Worm (Caenorhabditis elegans) whole organism, L4 larva: ENCODE measurements around the gene hda-6.
"Not testable (repeated sequence)": the region's sequence is repeated elsewhere in the genome, so short reads cannot be mapped to it uniquely, and the experiment has no call there.

Source experiments
- F10B5.3 ChIP-seq: sonication (generic microtip); optimal IDR thresholded peaks from 2 replicates; lab custom pipeline; 2016; ENCODE audit warnings: mild to moderate bottlenecking, missing genetic modification characterization, missing compliant biosample characterization
- F26F4.8 ChIP-seq: fragments of 200-800 bp; sonication (Bioruptor generic); conservative IDR thresholded peaks from 2 replicates; pipeline ENCODE4 v1.3.6; 2022; ENCODE audit warnings: missing genetic modification characterization, missing compliant biosample characterization
- F44E2.7 ChIP-seq: fragments of 200-800 bp; sonication (Bioruptor generic); IDR thresholded peaks from 2 replicates; pipeline ENCODE4 v2.1.2; 2022; ENCODE audit warnings: missing genetic modification characterization, missing compliant biosample characterization
- F49E8.2 ChIP-seq: sonication (generic microtip); optimal IDR thresholded peaks from 2 replicates; lab custom pipeline; 2016; ENCODE audit warnings: missing compliant biosample characterization, mild to moderate bottlenecking, missing genetic modification characterization, borderline replicate concordance
- R02D3.7 ChIP-seq: fragments of 150-350 bp; sonication (generic microtip); optimal IDR thresholded peaks from 3 replicates; lab custom pipeline; 2014; ENCODE audit warnings: missing biosample characterization, missing genetic modification characterization
- T26A8.4 ChIP-seq: fragments of 200-800 bp; sonication (Bioruptor generic); IDR thresholded peaks from 2 replicates; pipeline ENCODE4 v1.3.6; 2022; ENCODE audit warnings: missing genetic modification characterization, missing compliant biosample characterization
- Y105C5A.15 ChIP-seq: fragments of 200-800 bp; sonication (Bioruptor generic); IDR thresholded peaks from 2 replicates; pipeline ENCODE4 v1.3.6; 2022; ENCODE audit warnings: missing genetic modification characterization, missing compliant biosample characterization
- Y48G9A.11 ChIP-seq: fragments of 200-800 bp; sonication (Bioruptor generic); IDR thresholded peaks from 2 replicates; pipeline ENCODE4 v1.3.6; 2022; ENCODE audit warnings: missing genetic modification reagents, missing genetic modification characterization, missing compliant biosample characterization
- Y5F2A.4 ChIP-seq: fragments of 200-800 bp; sonication (Bioruptor generic); optimal IDR thresholded peaks from 2 replicates; lab custom pipeline; 2018; ENCODE audit warnings: mild to moderate bottlenecking, missing genetic modification characterization, missing compliant biosample characterization
- aly-2 ChIP-seq: sonication (generic microtip); optimal IDR thresholded peaks from 2 replicates; lab custom pipeline; 2018; ENCODE audit warnings: missing biosample characterization, missing genetic modification characterization
- ama-1 ChIP-seq: fragments of 150-350 bp; optimal IDR thresholded peaks from 2 replicates; lab custom pipeline; 2014; ENCODE audit warnings: inconsistent platforms, mixed read lengths
- arid-1 ChIP-seq: fragments of 200-800 bp; sonication (Bioruptor generic); conservative IDR thresholded peaks from 2 replicates; pipeline ENCODE4 v1.3.6; 2022; ENCODE audit warnings: missing genetic modification reagents, missing genetic modification characterization, missing compliant biosample characterization
- ceh-20 ChIP-seq: fragments of 200-800 bp; sonication (Bioruptor generic); IDR thresholded peaks from 2 replicates; pipeline ENCODE4 v1.3.6; 2022; ENCODE audit warnings: missing genetic modification reagents, missing genetic modification characterization, missing compliant biosample characterization
- ceh-28 ChIP-seq: fragments of 150-350 bp; optimal IDR thresholded peaks from 2 replicates; lab custom pipeline; 2014; ENCODE audit warnings: missing biosample characterization, missing genetic modification reagents, missing genetic modification characterization
- ces-1 ChIP-seq: fragments of 150-350 bp; sonication (generic microtip); optimal IDR thresholded peaks from 4 replicates; lab custom pipeline; 2014; ENCODE audit warnings: missing biosample characterization, missing genetic modification reagents, missing genetic modification characterization
- ctbp-1 ChIP-seq: fragments of 200-800 bp; sonication (Bioruptor generic); IDR thresholded peaks from 2 replicates; pipeline ENCODE4 v1.3.6; 2022; ENCODE audit warnings: missing genetic modification reagents, missing genetic modification characterization, missing compliant biosample characterization
- daf-12 ChIP-seq: fragments of 150-350 bp; optimal IDR thresholded peaks from 2 replicates; lab custom pipeline; 2014; ENCODE audit warnings: missing biosample characterization, missing genetic modification reagents, missing genetic modification characterization
- daf-16 ChIP-seq, 3 experiments: sonication (generic microtip); optimal IDR thresholded peaks; 2 replicates each; lab custom pipeline; 2016 to 2017; ENCODE audit warnings: missing genetic modification characterization in 3 of 3, missing genetic modification reagents in 3 of 3, mild to moderate bottlenecking in 2 of 3, missing compliant biosample characterization in 2 of 3, missing biosample characterization in 1 of 3, moderate library complexity in 1 of 3
- daf-8 ChIP-seq: fragments of 200-800 bp; sonication (Bioruptor generic); IDR thresholded peaks from 2 replicates; pipeline ENCODE4 v1.3.6; 2022; ENCODE audit warnings: missing genetic modification characterization, missing compliant biosample characterization
- dmd-9 ChIP-seq: fragments of 200-800 bp; sonication (Bioruptor generic); IDR thresholded peaks from 2 replicates; pipeline ENCODE4 v1.3.6; 2022; ENCODE audit warnings: missing genetic modification reagents, missing genetic modification characterization, missing compliant biosample characterization
- dve-1 ChIP-seq: sonication (generic microtip); optimal IDR thresholded peaks from 2 replicates; lab custom pipeline; 2017; ENCODE audit warnings: antibody characterized with exemption, mild to moderate bottlenecking, missing genetic modification characterization, missing compliant biosample characterization; ENCODE audit not compliant: insufficient read depth
- gei-8 ChIP-seq: fragments of 200-800 bp; sonication (Bioruptor generic); optimal IDR thresholded peaks from 2 replicates; lab custom pipeline; 2018; ENCODE audit warnings: mild to moderate bottlenecking, missing genetic modification characterization, missing compliant biosample characterization
- hlh-11 ChIP-seq: fragments of 200-800 bp; sonication (Bioruptor generic); optimal IDR thresholded peaks from 2 replicates; lab custom pipeline; 2018; ENCODE audit warnings: mild to moderate bottlenecking, missing genetic modification characterization, missing compliant biosample characterization
- lim-7 ChIP-seq: fragments of 200-800 bp; sonication (Bioruptor generic); IDR thresholded peaks from 2 replicates; pipeline ENCODE4 v1.3.6; 2022; ENCODE audit warnings: missing genetic modification characterization, missing compliant biosample characterization
- lin-1 ChIP-seq: fragments of 200-800 bp; sonication (Bioruptor generic); IDR thresholded peaks from 2 replicates; pipeline ENCODE4 v1.3.6; 2022; ENCODE audit warnings: missing genetic modification reagents, missing genetic modification characterization, missing compliant biosample characterization
- lin-38 ChIP-seq: fragments of 200-800 bp; sonication (Bioruptor generic); IDR thresholded peaks from 2 replicates; pipeline ENCODE4 v1.3.6; 2022; ENCODE audit warnings: missing genetic modification reagents, missing genetic modification characterization, missing compliant biosample characterization
- lir-3 ChIP-seq: sonication (generic microtip); optimal IDR thresholded peaks from 2 replicates; lab custom pipeline; 2016; ENCODE audit warnings: mild to moderate bottlenecking, missing genetic modification characterization, missing compliant biosample characterization
- lsy-2 ChIP-seq, 2 experiments: fragments of 150-350 bp in 1 of 2; sonication (generic microtip) in 1 of 2; optimal IDR thresholded peaks; 2 replicates each; lab custom pipeline; 2014 to 2017; ENCODE audit warnings: missing biosample characterization in 2 of 2, missing genetic modification characterization in 2 of 2
- madf-9 ChIP-seq: fragments of 200-800 bp; sonication (Bioruptor generic); conservative IDR thresholded peaks from 2 replicates; pipeline ENCODE4 v1.3.6; 2022; ENCODE audit warnings: missing genetic modification reagents, missing genetic modification characterization, missing compliant biosample characterization
- mdl-1 ChIP-seq, 2 experiments: fragments of 150-350 bp in 1 of 2; sonication (generic microtip) in 1 of 2; optimal IDR thresholded peaks; 2 replicates each; lab custom pipeline; 2014 to 2017; ENCODE audit warnings: missing biosample characterization in 2 of 2, missing genetic modification characterization in 2 of 2
- mep-1 ChIP-seq: fragments of 150-350 bp; sonication (generic microtip); optimal IDR thresholded peaks from 3 replicates; lab custom pipeline; 2014; ENCODE audit warnings: missing biosample characterization, missing genetic modification characterization
- nhr-102 ChIP-seq: sonication (generic microtip); optimal IDR thresholded peaks from 2 replicates; lab custom pipeline; 2016; ENCODE audit warnings: mild to moderate bottlenecking, missing genetic modification characterization, moderate library complexity, missing compliant biosample characterization
- nhr-25 ChIP-seq: sonication (generic microtip); optimal IDR thresholded peaks from 2 replicates; lab custom pipeline; 2017; ENCODE audit warnings: missing genetic modification characterization, mild to moderate bottlenecking, missing compliant biosample characterization, antibody characterized with exemption, moderate library complexity, borderline replicate concordance; ENCODE audit not compliant: insufficient read depth
- nhr-42 ChIP-seq: fragments of 200-800 bp; sonication (Bioruptor generic); IDR thresholded peaks from 2 replicates; pipeline ENCODE4 v1.3.6; 2022; ENCODE audit warnings: missing genetic modification characterization, missing compliant biosample characterization
- nhr-6 ChIP-seq: fragments of 150-350 bp; optimal IDR thresholded peaks from 2 replicates; lab custom pipeline; 2014; ENCODE audit warnings: missing biosample characterization, missing genetic modification characterization
- nhr-77 ChIP-seq: fragments of 150-350 bp; optimal IDR thresholded peaks from 2 replicates; lab custom pipeline; 2014; ENCODE audit warnings: missing biosample characterization, missing genetic modification characterization
- pha-4 ChIP-seq, 2 experiments: fragments of 150-350 bp in 1 of 2; fragments of 200-800 bp in 1 of 2; sonication (Bioruptor generic) in 1 of 2; IDR thresholded peaks in 1 of 2; optimal IDR thresholded peaks in 1 of 2; 2 replicates each; pipeline versions ENCODE4 v1.3.6 to Lab custom; 2014 to 2022; ENCODE audit warnings: missing genetic modification characterization in 2 of 2, missing genetic modification reagents in 2 of 2, missing biosample characterization in 1 of 2, missing compliant biosample characterization in 1 of 2
- skn-1 ChIP-seq: fragments of 150-350 bp; optimal IDR thresholded peaks from 2 replicates; lab custom pipeline; 2014; ENCODE audit warnings: missing biosample characterization, missing genetic modification characterization
- snpc-1.2 ChIP-seq: fragments of 200-800 bp; sonication (Bioruptor generic); IDR thresholded peaks from 2 replicates; pipeline ENCODE4 v1.3.6; 2022; ENCODE audit warnings: missing genetic modification reagents, missing genetic modification characterization, missing compliant biosample characterization
- snpc-4 ChIP-seq: fragments of 150-350 bp; optimal IDR thresholded peaks from 2 replicates; lab custom pipeline; 2014; ENCODE audit warnings: missing biosample characterization, missing genetic modification characterization
- tra-1 ChIP-seq: fragments of 200-800 bp; sonication (Bioruptor generic); IDR thresholded peaks from 2 replicates; pipeline ENCODE4 v1.3.6; 2022; ENCODE audit warnings: missing genetic modification reagents, missing genetic modification characterization, missing compliant biosample characterization
- unc-130 ChIP-seq: sonication (generic microtip); optimal IDR thresholded peaks from 2 replicates; lab custom pipeline; 2016; ENCODE audit warnings: missing genetic modification reagents, missing genetic modification characterization, missing compliant biosample characterization
- zip-11 ChIP-seq: fragments of 200-800 bp; sonication (Bioruptor generic); IDR thresholded peaks from 2 replicates; pipeline ENCODE4 v1.3.6; 2022; ENCODE audit warnings: missing genetic modification characterization, missing compliant biosample characterization

Gene hda-6

ce11 chrIV:5317106-5317505 lies 47.0 kb downstream of the hda-6 start (continued):
- TF ChIP-seq nhr-102 (peak; percentile 72), skn-1 (tag; lab: Kevin White, UChicago) (no peak), F10B5.3 (no peak), F49E8.2 (peak; percentile 53), lin-38 (GFP tag; lab: Robert Waterston, UW) (peak; percentile 54), T26A8.4 (peak; percentile 80), gei-8 (GFP tag; lab: Kevin White, UChicago) (no peak), lin-1 (no peak), snpc-1.2 (GFP tag; lab: Robert Waterston, UW) (peak; percentile 99), Y105C5A.15 (GFP tag; lab: Robert Waterston, UW) (no peak), F26F4.8 (GFP tag; lab: Robert Waterston, UW) (no peak), nhr-25 (tag; lab: Kevin White, UChicago) (peak; percentile 22), daf-12 (tag; lab: Kevin White, UChicago) (no peak), dve-1 (tag; lab: Kevin White, UChicago) (peak; percentile 70), ceh-28 (tag; lab: Kevin White, UChicago) (no peak), Y5F2A.4 (GFP tag; lab: Kevin White, UChicago) (no peak), nhr-42 (GFP tag; lab: Robert Waterston, UW) (peak; percentile 25; the same call in 1 of the 2 replicates), Y48G9A.11 (GFP tag; lab: Robert Waterston, UW) (no peak), arid-1 (GFP tag; lab: Robert Waterston, UW) (0 out of 2 replicates have a peak, but pooled peaks have one; percentile 18)

- TF ChIP-seq F44E2.7 (GFP tag; lab: Robert Waterston, UW); lin-1; tra-1 (GFP tag; lab: Robert Waterston, UW): not testable (repeated sequence)
- TF ChIP-seq, all 104 proteins: peak for 0; not testable (repeated sequence) for 104
Measured at ce11 chrIV:5316223-5316622, 47.9 kb downstream of the hda-6 start, which contains the start of gene msp-65. TSS of gene msp-65 (plus strand) at chrIV:5316523.

ce11 chrIV:5313011-5313410 lies 51.1 kb downstream of the hda-6 start, which contains the start of the genes msp-59 and ZK354.2:
TSS of gene msp-59 (minus strand) at chrIV:5313111.
TSS of gene ZK354.2 (plus strand) at chrIV:5313405.
- not testable (repeated sequence) for TF ChIP-seq aly-2 (tag; lab: Kevin White, UChicago); lsy-2 (tag; optimal IDR thresholded peaks at IDR 0.05; lab: Kevin White, UChicago); dmd-9

ce11 chrIV:5309742-5310141 lies 54.4 kb downstream of the hda-6 start, which contains the start of gene ZK354.3:
TSS of gene ZK354.3 (plus strand) at chrIV:5310042.
- no peak for TF ChIP-seq madf-9 (GFP tag; lab: Robert Waterston, UW)
- TF ChIP-seq snpc-4 = no peak
- TF ChIP-seq unc-130 = no peak
- TF ChIP-seq lim-7 = no peak
- no peak for TF ChIP-seq mdl-1 (tag; optimal IDR thresholded peaks at IDR 0.05; lab: Kevin White, UChicago)
- TF ChIP-seq daf-8 (GFP tag; lab: Robert Waterston, UW) = no peak
- TF ChIP-seq mep-1 (tag; lab: Kevin White, UChicago) = no peak
- TF ChIP-seq lir-3 (tag; lab: Kevin White, UChicago) = no peak
- no peak for TF ChIP-seq nhr-77 (tag; lab: Kevin White, UChicago)
- TF ChIP-seq ama-1 = no peak
- TF ChIP-seq ceh-20 (GFP tag; lab: Robert Waterston, UW) = no peak
- TF ChIP-seq zip-11 (GFP tag; lab: Robert Waterston, UW) = no peak
- TF ChIP-seq R02D3.7 (tag; lab: Kevin White, UChicago) = no peak
- no peak for TF ChIP-seq pha-4 (GFP tag; IDR thresholded peaks at IDR 0.05; lab: Robert Waterston, UW)
- no peak for TF ChIP-seq pha-4 (tag; optimal IDR thresholded peaks at IDR 0.05; lab: Kevin White, UChicago)
- no peak for TF ChIP-seq dve-1 (tag; lab: Kevin White, UChicago)
- no peak for TF ChIP-seq daf-16 (GFP tag; optimal IDR thresholded peaks at IDR 0.05; lab: Kevin White, UChicago)
- TF ChIP-seq daf-16 (tag; optimal IDR thresholded peaks at IDR 0.05; lab: Kevin White, UChicago) = no peak
- TF ChIP-seq hlh-11 = no peak
- no peak for TF ChIP-seq ctbp-1 (GFP tag; lab: Robert Waterston, UW)
- TF ChIP-seq ces-1 = no peak
- no peak for TF ChIP-seq nhr-6 (tag; lab: Kevin White, UChicago)
